Worm (Caenorhabditis elegans) whole organism, L2 larva: ENCODE data around the gene F45E10.2.

ENCODE experiments used
- C34F6.9 ChIP-seq: fragments of 150-350 bp; optimal IDR thresholded peaks from 2 replicates; lab custom pipeline; 2014; ENCODE audit warnings: missing biosample characterization, missing genetic modification characterization
- F13H6.1 ChIP-seq: sonication (generic microtip); optimal IDR thresholded peaks from 2 replicates; lab custom pipeline; 2016; ENCODE audit warnings: missing genetic modification characterization, missing compliant biosample characterization
- R02D3.7 ChIP-seq: fragments of 150-350 bp; optimal IDR thresholded peaks from 2 replicates; lab custom pipeline; 2014; ENCODE audit warnings: missing biosample characterization, missing genetic modification characterization
- Y55F3AM.14 ChIP-seq: fragments of 200-800 bp; sonication (Bioruptor generic); optimal IDR thresholded peaks from 2 replicates; lab custom pipeline; 2018; ENCODE audit warnings: mild to moderate bottlenecking, missing genetic modification characterization, missing compliant biosample characterization
- ZK546.5 ChIP-seq: sonication (generic microtip); optimal IDR thresholded peaks from 2 replicates; lab custom pipeline; 2017; ENCODE audit warnings: missing biosample characterization, missing genetic modification characterization
- alr-1 ChIP-seq: fragments of 150-350 bp; optimal IDR thresholded peaks from 2 replicates; lab custom pipeline; 2014; ENCODE audit warnings: missing biosample characterization, missing genetic modification characterization
- aly-2 ChIP-seq: fragments of 150-350 bp; optimal IDR thresholded peaks from 2 replicates; lab custom pipeline; 2014; ENCODE audit warnings: missing biosample characterization, missing genetic modification characterization
- ama-1 ChIP-seq: fragments of 150-350 bp; optimal IDR thresholded peaks from 2 replicates; lab custom pipeline; 2018; ENCODE audit warnings: inconsistent platforms
- blmp-1 ChIP-seq: sonication (generic microtip); optimal IDR thresholded peaks from 2 replicates; lab custom pipeline; 2017; ENCODE audit warnings: missing genetic modification characterization, mild to moderate bottlenecking, missing compliant biosample characterization, antibody characterized with exemption, moderate library complexity; ENCODE audit not compliant: insufficient read depth
- ceh-16 ChIP-seq: fragments of 150-350 bp; optimal IDR thresholded peaks from 2 replicates; lab custom pipeline; 2014; ENCODE audit warnings: missing biosample characterization, missing genetic modification characterization
- ceh-82 ChIP-seq: fragments of 150-350 bp; optimal IDR thresholded peaks from 2 replicates; lab custom pipeline; 2014; ENCODE audit warnings: missing biosample characterization, missing genetic modification characterization
- crh-2 ChIP-seq: sonication (generic microtip); optimal IDR thresholded peaks from 2 replicates; lab custom pipeline; 2017; ENCODE audit warnings: missing biosample characterization, missing genetic modification characterization
- dmd-4 ChIP-seq: sonication (generic microtip); optimal IDR thresholded peaks from 2 replicates; lab custom pipeline; 2017; ENCODE audit warnings: missing biosample characterization, missing genetic modification characterization
- egl-27 ChIP-seq: sonication (generic microtip); optimal IDR thresholded peaks from 3 replicates; lab custom pipeline; 2017; ENCODE audit warnings: missing biosample characterization, missing genetic modification reagents, missing genetic modification characterization
- elt-1 ChIP-seq: fragments of 150-350 bp; optimal IDR thresholded peaks from 2 replicates; lab custom pipeline; 2014; ENCODE audit warnings: missing biosample characterization, missing genetic modification characterization
- elt-3 ChIP-seq: sonication (generic microtip); optimal IDR thresholded peaks from 2 replicates; lab custom pipeline; 2017; ENCODE audit warnings: missing biosample characterization, missing genetic modification characterization
- fos-1 ChIP-seq: fragments of 150-350 bp; optimal IDR thresholded peaks from 2 replicates; lab custom pipeline; 2014; ENCODE audit warnings: missing biosample characterization, missing genetic modification characterization
- gmeb-1 ChIP-seq: fragments of 150-350 bp; optimal IDR thresholded peaks from 2 replicates; lab custom pipeline; 2014; ENCODE audit warnings: missing biosample characterization, missing genetic modification characterization
- lin-11 ChIP-seq: fragments of 150-350 bp; sonication (generic microtip); optimal IDR thresholded peaks from 2 replicates; lab custom pipeline; 2014; ENCODE audit warnings: missing biosample characterization, missing genetic modification characterization, inconsistent platforms, mixed read lengths
- lin-13 ChIP-seq: fragments of 150-350 bp; optimal IDR thresholded peaks from 2 replicates; lab custom pipeline; 2014; ENCODE audit warnings: missing biosample characterization, missing genetic modification reagents, missing genetic modification characterization
- lin-39 ChIP-seq: fragments of 150-350 bp; optimal IDR thresholded peaks from 2 replicates; lab custom pipeline; 2014; ENCODE audit warnings: missing biosample characterization, missing genetic modification reagents, missing genetic modification characterization
- lsy-2 ChIP-seq, 2 experiments: fragments of 150-350 bp in 1 of 2; sonication (generic microtip) in 1 of 2; optimal IDR thresholded peaks; 2 replicates each; lab custom pipeline; 2014 to 2017; ENCODE audit warnings: missing biosample characterization in 2 of 2, missing genetic modification characterization in 2 of 2
- mab-5 ChIP-seq: fragments of 150-350 bp; optimal IDR thresholded peaks from 2 replicates; lab custom pipeline; 2014; ENCODE audit warnings: missing biosample characterization, missing genetic modification characterization
- mdl-1 ChIP-seq, 2 experiments: fragments of 150-350 bp in 1 of 2; sonication (generic microtip) in 1 of 2; optimal IDR thresholded peaks; 2 replicates each; lab custom pipeline; 2017; ENCODE audit warnings: missing biosample characterization in 2 of 2, missing genetic modification characterization in 2 of 2
- nhr-12 ChIP-seq: fragments of 150-350 bp; optimal IDR thresholded peaks from 2 replicates; lab custom pipeline; 2014; ENCODE audit warnings: missing biosample characterization, missing genetic modification characterization
- nhr-129 ChIP-seq: fragments of 150-350 bp; optimal IDR thresholded peaks from 2 replicates; lab custom pipeline; 2014; ENCODE audit warnings: missing biosample characterization, missing genetic modification characterization
- nhr-21 ChIP-seq: fragments of 150-350 bp; optimal IDR thresholded peaks from 2 replicates; lab custom pipeline; 2014; ENCODE audit warnings: missing biosample characterization, missing genetic modification characterization
- nhr-23 ChIP-seq: fragments of 150-350 bp; optimal IDR thresholded peaks from 2 replicates; lab custom pipeline; 2014; ENCODE audit warnings: missing biosample characterization, missing genetic modification reagents, missing genetic modification characterization
- nhr-237 ChIP-seq: fragments of 150-350 bp; optimal IDR thresholded peaks from 2 replicates; lab custom pipeline; 2014; ENCODE audit warnings: missing biosample characterization, missing genetic modification characterization
- nhr-25 ChIP-seq: fragments of 150-350 bp; sonication (generic microtip); optimal IDR thresholded peaks from 3 replicates; lab custom pipeline; 2014; ENCODE audit warnings: missing biosample characterization, missing genetic modification characterization
- nhr-6 ChIP-seq: fragments of 150-350 bp; optimal IDR thresholded peaks from 2 replicates; lab custom pipeline; 2014; ENCODE audit warnings: missing biosample characterization, missing genetic modification characterization
- nhr-77 ChIP-seq: fragments of 150-350 bp; optimal IDR thresholded peaks from 2 replicates; lab custom pipeline; 2014; ENCODE audit warnings: missing biosample characterization, missing genetic modification characterization
- peb-1 ChIP-seq: fragments of 150-350 bp; optimal IDR thresholded peaks from 2 replicates; lab custom pipeline; 2014; ENCODE audit warnings: missing biosample characterization, missing genetic modification characterization
- sem-4 ChIP-seq: fragments of 150-350 bp; optimal IDR thresholded peaks from 2 replicates; lab custom pipeline; 2014; ENCODE audit warnings: missing biosample characterization, missing genetic modification reagents, missing genetic modification characterization
- skn-1 ChIP-seq: sonication (generic microtip); optimal IDR thresholded peaks from 2 replicates; lab custom pipeline; 2017; ENCODE audit warnings: missing biosample characterization, missing genetic modification characterization
- sma-3 ChIP-seq: sonication (generic microtip); optimal IDR thresholded peaks from 2 replicates; lab custom pipeline; 2016; ENCODE audit warnings: missing genetic modification reagents, missing genetic modification characterization, missing compliant biosample characterization
- sma-9 ChIP-seq, 2 experiments: fragments of 150-350 bp in 1 of 2; sonication (generic microtip) in 1 of 2; optimal IDR thresholded peaks; 2 replicates each; lab custom pipeline; 2014 to 2016; ENCODE audit warnings: missing genetic modification characterization in 2 of 2, mild to moderate bottlenecking in 1 of 2, missing biosample characterization in 1 of 2, missing compliant biosample characterization in 1 of 2, missing genetic modification reagents in 1 of 2, moderate library complexity in 1 of 2
- unc-39 ChIP-seq: fragments of 150-350 bp; optimal IDR thresholded peaks from 2 replicates; lab custom pipeline; 2014; ENCODE audit warnings: missing biosample characterization, missing genetic modification characterization
- unc-55 ChIP-seq: fragments of 150-350 bp; sonication (generic microtip); optimal IDR thresholded peaks from 3 replicates; lab custom pipeline; 2014; ENCODE audit warnings: missing biosample characterization, missing genetic modification reagents, missing genetic modification characterization
- unc-62 ChIP-seq: fragments of 150-350 bp; optimal IDR thresholded peaks from 2 replicates; lab custom pipeline; 2014; ENCODE audit warnings: missing biosample characterization, missing genetic modification reagents, missing genetic modification characterization
- zag-1 ChIP-seq: fragments of 150-350 bp; optimal IDR thresholded peaks from 2 replicates; lab custom pipeline; 2014; ENCODE audit warnings: missing biosample characterization, missing genetic modification characterization
- ztf-11 ChIP-seq: sonication (generic microtip); optimal IDR thresholded peaks from 2 replicates; lab custom pipeline; 2017; ENCODE audit warnings: missing biosample characterization, missing genetic modification characterization

Gene F45E10.2

DNA sequence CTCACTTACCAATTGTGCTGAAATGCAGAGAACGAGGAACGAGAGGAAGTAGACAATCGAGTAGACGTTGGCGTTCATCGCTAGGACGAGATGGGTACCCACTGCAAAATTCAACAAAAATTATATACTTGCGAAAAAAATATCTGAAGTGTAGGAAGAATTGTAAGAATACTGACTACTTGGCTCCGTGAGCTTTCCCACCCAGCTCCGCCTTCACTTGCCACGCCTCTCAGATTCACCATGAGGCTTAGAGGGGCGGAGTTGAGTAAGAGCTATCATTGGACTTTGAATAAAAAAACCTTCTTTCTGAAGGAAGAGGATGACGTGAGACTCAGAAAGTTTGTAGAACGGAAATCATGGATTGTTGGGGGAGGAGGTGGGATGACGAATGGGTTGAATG, 24.8 kb downstream of the F45E10.2 start, which contains the start of gene nlp-18:
Gene nlp-18, minus strand, starts transcription at position 101 of the 400 bp plus-strand sequence.
- TF ChIP-seq nhr-25 (tag; lab: Kevin White, UChicago) (no peak), ama-1 (no peak), C34F6.9 (no peak), nhr-237 (tag; lab: Kevin White, UChicago) (no peak), ztf-11 (no peak), Y55F3AM.14 (no peak), unc-55 (no peak), ceh-16 (tag; lab: Kevin White, UChicago) (no peak), crh-2 (tag; lab: Kevin White, UChicago) (no peak)
- TF ChIP-seq, all 48 proteins: peak for 0

- TF ChIP-seq unc-55 (no peak), nhr-237 (tag; lab: Kevin White, UChicago) (no peak), dmd-4 (tag; lab: Kevin White, UChicago) (no peak), nhr-6 (tag; lab: Kevin White, UChicago) (no peak), mdl-1 (tag; optimal IDR thresholded peaks at IDR 0.05; lab: Kevin White, UChicago) (no peak), ztf-11 (no peak), lin-39 (tag; lab: Kevin White, UChicago) (no peak), ama-1 (no peak), alr-1 (tag; lab: Kevin White, UChicago) (no peak), gmeb-1 (no peak)
- TF ChIP-seq, all 48 proteins: peak for 0
These were observed 27.3 kb downstream of the F45E10.2 start for ce11 chrII:11027777-11028176.

ce11 chrII:11025566-11025965, 29.6 kb downstream of the F45E10.2 start, which contains the start of gene F33A8.7:
F33A8.7 (minus strand) TSS chrII:11025666.
- TF ChIP-seq ceh-16 (tag; lab: Kevin White, UChicago) (no peak), sma-9 (GFP tag; optimal IDR thresholded peaks at IDR 0.05; lab: Kevin White, UChicago) (no peak), sma-9 (tag; optimal IDR thresholded peaks at IDR 0.05; lab: Kevin White, UChicago) (no peak), elt-3 (tag; lab: Kevin White, UChicago) (no peak), unc-39 (no peak), lin-13 (GFP tag; lab: Kevin White, UChicago) (no peak), egl-27 (tag; lab: Kevin White, UChicago) (no peak), lsy-2 (tag; optimal IDR thresholded peaks at IDR 0.05; lab: Kevin White, UChicago) (no peak), nhr-23 (tag; lab: Kevin White, UChicago) (no peak), alr-1 (tag; lab: Kevin White, UChicago) (no peak), C34F6.9 (no peak), fos-1 (tag; lab: Kevin White, UChicago) (no peak), zag-1 (tag; lab: Kevin White, UChicago) (no peak), R02D3.7 (tag; lab: Kevin White, UChicago) (no peak), peb-1 (tag; lab: Kevin White, UChicago) (no peak), sma-3 (GFP tag; lab: Kevin White, UChicago) (no peak), lin-39 (tag; lab: Kevin White, UChicago) (no peak), nhr-77 (no peak), ZK546.5 (tag; lab: Kevin White, UChicago) (no peak), nhr-129 (tag; lab: Kevin White, UChicago) (no peak), nhr-237 (tag; lab: Kevin White, UChicago) (no peak)
- TF ChIP-seq, all 48 proteins: peak for 0

ce11 chrII:11022023-11022422, 33.1 kb downstream of the F45E10.2 start, which contains the start of gene let-858:
let-858 (plus strand) TSS chrII:11022370.
- TF ChIP-seq nhr-12 (tag; lab: Kevin White, UChicago), result no peak
- no peak for TF ChIP-seq unc-39
- TF ChIP-seq nhr-77, result no peak
- TF ChIP-seq mdl-1 (tag; optimal IDR thresholded peaks at IDR 0.05; lab: Kevin White, UChicago), result no peak
- peak; percentile 97 for TF ChIP-seq gmeb-1
- peak; percentile 13 for TF ChIP-seq crh-2 (tag; lab: Kevin White, UChicago)
- TF ChIP-seq lin-13 (GFP tag; lab: Kevin White, UChicago), result peak; percentile 42
- TF ChIP-seq nhr-23 (tag; lab: Kevin White, UChicago), result no peak
- peak; percentile 34 to 76 for TF ChIP-seq lsy-2 (tag; optimal IDR thresholded peaks at IDR 0.05; lab: Kevin White, UChicago)
- TF ChIP-seq elt-1 (tag; lab: Kevin White, UChicago), result no peak
- TF ChIP-seq nhr-21 (tag; lab: Kevin White, UChicago), result peak; percentile 29
- TF ChIP-seq nhr-237 (tag; lab: Kevin White, UChicago), result no peak
- TF ChIP-seq nhr-6 (tag; lab: Kevin White, UChicago), result no peak
- TF ChIP-seq mab-5 (tag; lab: Kevin White, UChicago), result peak; percentile 16
- TF ChIP-seq unc-55, result no peak
- peak; percentile 58 for TF ChIP-seq C34F6.9
- TF ChIP-seq zag-1 (tag; lab: Kevin White, UChicago), result no peak
- TF ChIP-seq sma-9 (GFP tag; optimal IDR thresholded peaks at IDR 0.05; lab: Kevin White, UChicago), result peak; percentile 49
- TF ChIP-seq sma-9 (tag; optimal IDR thresholded peaks at IDR 0.05; lab: Kevin White, UChicago), result no peak
- no peak for TF ChIP-seq egl-27 (tag; lab: Kevin White, UChicago)
- no peak for TF ChIP-seq unc-62
- no peak for TF ChIP-seq skn-1 (tag; lab: Kevin White, UChicago)
- TF ChIP-seq fos-1 (tag; lab: Kevin White, UChicago), result no peak
- no peak for TF ChIP-seq R02D3.7 (tag; lab: Kevin White, UChicago)
- TF ChIP-seq ztf-11, result no peak
- no peak for TF ChIP-seq ceh-82 (tag; lab: Kevin White, UChicago)
- TF ChIP-seq aly-2 (tag; lab: Kevin White, UChicago), result no peak
- no peak for TF ChIP-seq ZK546.5 (tag; lab: Kevin White, UChicago)
- no peak for TF ChIP-seq elt-3 (tag; lab: Kevin White, UChicago)
- TF ChIP-seq nhr-129 (tag; lab: Kevin White, UChicago), result peak; percentile 59
- no peak for TF ChIP-seq blmp-1 (tag; lab: Kevin White, UChicago)
- no peak for TF ChIP-seq alr-1 (tag; lab: Kevin White, UChicago)
- TF ChIP-seq ama-1, result no peak
- no peak for TF ChIP-seq lin-39 (tag; lab: Kevin White, UChicago)
- peak; percentile 37 for TF ChIP-seq sem-4 (tag; lab: Kevin White, UChicago)
- TF ChIP-seq F13H6.1, result no peak
- no peak for TF ChIP-seq Y55F3AM.14
- TF ChIP-seq lin-11 (tag; lab: Kevin White, UChicago), result no peak
- TF ChIP-seq sma-3 (GFP tag; lab: Kevin White, UChicago), result peak; percentile 42
